Worm (Caenorhabditis elegans): Measurements from ENCODE around the gene D1044.7.

DNA sequence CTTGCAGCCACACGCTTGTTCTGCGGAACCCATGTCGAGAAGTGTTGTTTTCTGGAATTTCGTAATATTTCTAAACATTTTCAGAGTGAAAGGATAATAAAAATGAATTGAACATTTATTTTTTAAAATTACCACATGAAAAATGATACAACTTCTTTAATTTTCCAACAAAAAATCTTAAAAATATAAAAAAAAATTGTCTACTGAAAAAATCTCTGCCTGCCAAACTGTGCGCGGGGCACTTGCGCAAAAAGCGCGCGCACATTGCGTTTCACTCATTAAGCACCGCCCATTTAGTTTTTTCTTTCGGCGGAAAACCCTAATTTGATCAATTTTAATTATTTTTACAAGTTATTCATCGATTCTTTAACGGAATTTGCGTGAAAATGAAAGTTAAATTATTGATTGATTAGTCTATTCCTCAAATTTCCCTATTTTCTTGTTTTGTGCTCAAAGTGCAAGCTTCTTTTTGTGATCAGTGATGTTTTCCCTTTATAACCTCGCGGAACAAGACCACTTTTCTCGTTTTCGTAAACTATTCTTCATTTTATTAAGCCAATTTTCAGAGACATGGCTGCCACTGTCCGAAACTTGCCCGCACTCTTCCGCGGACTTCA lies 46.4 kb upstream of the D1044.7 start, which contains the start of the genes nmad-1 and hach-1:
- TF ChIP-seq odd-2 (tag; optimal IDR thresholded peaks at IDR 0.05) (peak; percentile 90), dve-1 (tag; optimal IDR thresholded peaks at IDR 0.05) (no peak), hlh-30 (tag; optimal IDR thresholded peaks at IDR 0.05; ENCODE audit: insufficient read depth) (no peak), pat-9 (tag; optimal IDR thresholded peaks at IDR 0.05) (peak; percentile 94)
